Worm (Caenorhabditis elegans) whole organism, late embryonic: Measurements from ENCODE around the gene clec-208.

Experiments used
- ceh-45 ChIP-seq: fragments of 200-800 bp; sonication (Bioruptor generic); IDR thresholded peaks from 2 replicates; pipeline ENCODE4 v1.3.6; 2022; ENCODE audit warnings: missing genetic modification reagents, missing genetic modification characterization, missing compliant biosample characterization
- hlh-13 ChIP-seq: fragments of 200-800 bp; sonication (Bioruptor generic); optimal IDR thresholded peaks from 2 replicates; lab custom pipeline; 2018; ENCODE audit warnings: mild to moderate bottlenecking, missing genetic modification characterization, missing compliant biosample characterization
- hlh-15 ChIP-seq: sonication (generic microtip); optimal IDR thresholded peaks from 2 replicates; lab custom pipeline; 2016; ENCODE audit warnings: missing genetic modification characterization, missing compliant biosample characterization
- nfya-1 ChIP-seq: sonication (generic microtip); optimal IDR thresholded peaks from 2 replicates; lab custom pipeline; 2017; ENCODE audit warnings: missing genetic modification characterization, mild to moderate bottlenecking, missing compliant biosample characterization, antibody characterized with exemption, moderate library complexity
- nhr-11 ChIP-seq: fragments of 150-350 bp; optimal IDR thresholded peaks from 2 replicates; lab custom pipeline; 2014; ENCODE audit warnings: missing biosample characterization, missing genetic modification characterization

DNA sequence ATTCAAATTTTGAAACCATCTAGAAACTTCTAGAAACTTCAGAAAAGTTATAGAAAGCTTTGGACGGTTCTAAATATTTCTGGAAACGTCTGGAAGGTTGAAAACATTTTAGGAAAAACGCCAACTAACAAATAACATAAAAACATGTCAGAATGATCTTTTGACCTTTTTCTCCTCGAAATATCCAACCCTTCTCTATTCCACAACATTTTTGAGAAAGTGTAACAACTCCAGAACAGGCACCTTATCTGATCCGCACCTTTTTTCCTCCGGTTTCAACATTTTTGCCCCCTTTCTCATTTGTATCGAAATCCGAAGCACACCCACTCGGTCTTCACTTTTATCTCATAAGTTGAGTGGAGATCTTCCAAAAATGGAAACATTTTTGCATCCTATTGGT, 12.6 kb downstream of the clec-208 start, which contains the start of gene F22F7.3:
- TF ChIP-seq nhr-11 (tag; lab: Kevin White, UChicago) (no peak), ceh-45 (GFP tag; lab: Robert Waterston, UW) (no peak), nfya-1 (no peak), hlh-15 (tag; lab: Kevin White, UChicago) (no peak), hlh-13 (GFP tag; lab: Kevin White, UChicago) (no peak)
